Fruit fly (Drosophila melanogaster): ENCODE data around the gene CG12983.

Gene CG12983

DNA sequence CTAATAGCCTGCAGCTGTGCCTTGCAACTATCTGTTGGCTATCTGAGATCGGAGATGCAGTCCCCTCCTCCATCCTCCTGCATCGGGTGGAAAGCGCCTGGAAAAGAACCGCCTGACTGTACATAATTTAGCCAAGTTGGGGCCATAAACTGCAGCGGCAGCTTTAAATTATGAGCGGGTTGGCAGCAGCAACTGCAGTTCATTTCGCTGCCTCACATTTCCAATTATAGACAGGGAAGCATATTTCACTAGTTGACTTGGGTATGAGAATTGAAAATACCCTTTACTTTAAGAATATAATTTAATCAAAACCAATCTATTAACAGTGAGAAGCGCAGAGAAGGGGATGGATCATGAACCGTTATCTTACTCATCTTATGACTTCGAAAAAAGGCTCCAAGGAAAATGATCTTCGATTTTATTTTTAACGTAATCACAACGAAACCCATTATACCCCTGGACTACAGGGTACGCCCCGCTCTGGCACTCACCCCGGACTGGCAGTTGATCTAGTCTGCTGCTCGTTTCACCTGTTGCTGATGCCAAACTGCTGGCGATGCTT is 43.5 kb downstream of the CG12983 start (continued):
- TF ChIP-seq Nf-YA (GFP tag; IDR thresholded peaks at IDR 0.05) (no peak), Ravus (GFP tag; IDR thresholded peaks at IDR 0.05) (no peak), br (optimal IDR thresholded peaks at IDR 0.05) (no peak), sqz (GFP tag; optimal IDR thresholded peaks at IDR 0.05) (no peak), CG10267 (tag; optimal IDR thresholded peaks at IDR 0.05) (peak; percentile 58), cwo (GFP tag; optimal IDR thresholded peaks at IDR 0.05) (no peak), CG9797 (GFP tag; optimal IDR thresholded peaks at IDR 0.05) (no peak), CG14710 (tag; optimal IDR thresholded peaks at IDR 0.05) (peak; percentile 61), sob (GFP tag; IDR thresholded peaks at IDR 0.05) (no peak), CG42726 (GFP tag; IDR thresholded peaks at IDR 0.05; ENCODE audit: partially characterized antibody) (no peak), dan (GFP tag; IDR thresholded peaks at IDR 0.05) (no peak), CG2116 (GFP tag; optimal IDR thresholded peaks at IDR 0.05) (no peak), pros (GFP tag; optimal IDR thresholded peaks at IDR 0.05) (no peak), CG3407 (GFP tag; optimal IDR thresholded peaks at IDR 0.05) (peak; percentile 42), aop (GFP tag; IDR thresholded peaks at IDR 0.05) (no peak), tll (GFP tag; optimal IDR thresholded peaks at IDR 0.05) (no peak), dati (GFP tag; IDR thresholded peaks at IDR 0.05) (no peak), CG17359 (tag; optimal IDR thresholded peaks at IDR 0.05) (peak; percentile 63), rib (GFP tag; IDR thresholded peaks at IDR 0.05) (no peak), slbo (GFP tag; IDR thresholded peaks at IDR 0.05) (no peak), jing (GFP tag; optimal IDR thresholded peaks at IDR 0.05) (peak; percentile 34), CG11504 (tag; optimal IDR thresholded peaks at IDR 0.05) (peak; percentile 57), CG1529 (GFP tag; optimal IDR thresholded peaks at IDR 0.05) (peak; percentile 38), CG9609 (GFP tag; optimal IDR thresholded peaks at IDR 0.05) (peak; percentile 41), stwl (tag; optimal IDR thresholded peaks at IDR 0.05) (peak; percentile 18), CG10462 (GFP tag; optimal IDR thresholded peaks at IDR 0.05) (peak; percentile 10), CG11695 (GFP tag; IDR thresholded peaks at IDR 0.05) (peak; percentile 43; the same call in 1 of the 3 replicates), Hr51 (GFP tag; optimal IDR thresholded peaks at IDR 0.05) (peak in 1 of 2 experiments; percentile 37), Nf-YB (GFP tag; optimal IDR thresholded peaks at IDR 0.05) (no peak), CG11723 (GFP tag; optimal IDR thresholded peaks at IDR 0.05) (no peak), CG4617 (GFP tag; optimal IDR thresholded peaks at IDR 0.05; ENCODE audit: borderline replicate concordance) (no peak), CG8089 (GFP tag; optimal IDR thresholded peaks at IDR 0.05) (no peak), Trl (optimal IDR thresholded peaks at IDR 0.05) (no peak), Trl (GFP tag; optimal IDR thresholded peaks at IDR 0.05) (peak; percentile 24), Meics (GFP tag; optimal IDR thresholded peaks at IDR 0.05) (no peak), CG13624 (GFP tag; optimal IDR thresholded peaks at IDR 0.05) (no peak), Camta (GFP tag; optimal IDR thresholded peaks at IDR 0.05) (peak; percentile 33), CG6791 (GFP tag; IDR thresholded peaks at IDR 0.05; ENCODE audit: partially characterized antibody) (no peak), HHEX (GFP tag; optimal IDR thresholded peaks at IDR 0.05) (peak; percentile 8), ttk (GFP tag; IDR thresholded peaks at IDR 0.05) (no peak), bowl (GFP tag; IDR thresholded peaks at IDR 0.05) (no peak), gcm2 (GFP tag; optimal IDR thresholded peaks at IDR 0.05) (no peak), ci (GFP tag; IDR thresholded peaks at IDR 0.05) (peak; percentile 65; the same call in 1 of the 3 replicates), cg (GFP tag; optimal IDR thresholded peaks at IDR 0.05) (no peak), twi (tag; optimal IDR thresholded peaks at IDR 0.05) (no peak), shn (GFP tag; optimal IDR thresholded peaks at IDR 0.05) (no peak), disco-r (GFP tag; optimal IDR thresholded peaks at IDR 0.05) (no peak), CG17186 (GFP tag; optimal IDR thresholded peaks at IDR 0.05) (no peak), Tbp (GFP tag; optimal IDR thresholded peaks at IDR 0.05) (no peak), tap (tag; optimal IDR thresholded peaks at IDR 0.05) (peak; percentile 39), Lim3 (GFP tag; IDR thresholded peaks at IDR 0.05) (no peak)
